Worm (Caenorhabditis elegans): ENCODE measurements around the gene R05D8.11.

ce11 chrV:2800676-2801075 is 20.0 kb upstream of the R05D8.11 start:
- no peak for TF ChIP-seq bed-2 (GFP tag; IDR thresholded peaks at IDR 0.05)
- no peak for TF ChIP-seq ekl-4 (GFP tag; IDR thresholded peaks at IDR 0.05)
- no peak for TF ChIP-seq aptf-2 (GFP tag; conservative IDR thresholded peaks at IDR 0.05)
- no peak for TF ChIP-seq fkh-3 (tag; optimal IDR thresholded peaks at IDR 0.05)
- TF ChIP-seq lin-40 (tag; optimal IDR thresholded peaks at IDR 0.05): no peak
- TF ChIP-seq snpc-4 (GFP tag; optimal IDR thresholded peaks at IDR 0.05): no peak
- TF ChIP-seq snpc-4 (tag; optimal IDR thresholded peaks at IDR 0.05): no peak
- no peak for TF ChIP-seq nfya-1 (tag; optimal IDR thresholded peaks at IDR 0.05; ENCODE audit: borderline replicate concordance, insufficient read depth)
- no peak for TF ChIP-seq F49E8.2 (tag; optimal IDR thresholded peaks at IDR 0.05; ENCODE audit: insufficient read depth)
- TF ChIP-seq C06A6.2 (GFP tag; conservative IDR thresholded peaks at IDR 0.05): no peak

Measured in whole organism, young adult.